Comparison of ENCODE assay signal across 1 fruit fly cellular context in the genomic region with DNA sequence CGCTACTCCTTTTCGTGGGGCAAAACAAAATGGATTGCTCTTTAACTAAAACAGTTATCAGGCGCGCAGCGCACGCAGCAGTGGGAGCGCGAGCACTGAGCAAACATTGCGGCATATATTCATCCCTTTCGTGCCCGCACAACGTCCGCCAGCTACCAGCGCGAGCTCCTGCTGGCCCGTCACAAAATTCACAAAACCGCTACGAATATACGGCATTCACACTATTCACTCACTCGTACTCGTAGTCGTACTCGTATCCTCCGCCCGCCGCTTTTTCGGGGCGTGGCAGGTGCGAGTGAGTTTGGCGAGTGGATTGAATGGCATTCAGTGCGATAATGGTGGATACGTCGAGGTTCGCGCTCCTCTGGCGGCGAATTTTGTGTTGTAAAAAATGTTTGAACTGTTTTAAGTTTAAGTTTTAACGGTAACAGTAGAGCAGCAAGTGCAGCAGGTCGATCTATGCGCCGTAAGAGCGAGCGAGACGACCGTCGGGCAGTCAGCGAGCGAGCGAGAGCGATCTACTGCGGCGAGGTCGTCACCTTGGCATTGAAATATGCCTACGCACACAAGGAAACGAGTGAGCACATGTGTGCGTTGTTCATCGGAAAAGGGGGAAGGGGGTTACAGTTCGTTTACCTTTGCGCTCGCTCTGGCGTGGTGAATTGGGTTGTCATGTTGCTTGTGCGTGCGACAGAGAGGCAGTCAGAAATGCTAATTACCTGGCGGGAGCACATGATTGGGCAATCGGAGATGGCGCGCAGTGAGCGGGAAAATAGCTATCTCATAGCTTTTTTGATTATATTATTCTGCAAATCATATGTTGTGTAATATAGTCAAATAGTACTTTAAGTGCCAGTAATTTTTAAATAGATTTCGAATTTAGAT.
A peak's percentile ranks its signal among the peaks of the same experiment; 100 is the strongest.
TF ChIP-seq lines count a peak whose summit lies in the region.

No protein-coding gene starts in this region.

TF ChIP-seq in whole organism, embryonic, 481 proteins besides CTCF, POLR2A, EP300 and RAD21 (continued from another document and continues in another):
- peak; percentile 69 for TF ChIP-seq chn (GFP tag; optimal IDR thresholded peaks at IDR 0.05; lab: Kevin White, UChicago)
- no peak for TF ChIP-seq Bgb (GFP tag; IDR thresholded peaks at IDR 0.05; lab: Robert Waterston, UW; ENCODE audit: partially characterized antibody)
- no peak for TF ChIP-seq knrl (GFP tag; IDR thresholded peaks at IDR 0.05; lab: Robert Waterston, UW; ENCODE audit: partially characterized antibody)
- peak; percentile 14 for TF ChIP-seq CG11723 (GFP tag; optimal IDR thresholded peaks at IDR 0.05; lab: Kevin White, UChicago)
- peak in 1 of 2 experiments; percentile 94 for TF ChIP-seq Eip74EF (GFP tag; optimal IDR thresholded peaks at IDR 0.05; lab: Kevin White, UChicago)
- TF ChIP-seq chinmo (GFP tag; IDR thresholded peaks at IDR 0.05; lab: Robert Waterston, UW; ENCODE audit: partially characterized antibody) = no peak
- TF ChIP-seq CG32532 (GFP tag; IDR thresholded peaks at IDR 0.05; lab: Robert Waterston, UW) = no peak
- TF ChIP-seq CG3281 (GFP tag; optimal IDR thresholded peaks at IDR 0.05; lab: Kevin White, UChicago) = peak; percentile 72
- TF ChIP-seq fru (optimal IDR thresholded peaks at IDR 0.05; lab: Kevin White, UChicago) = peak; percentile 10
- no peak for TF ChIP-seq CG6689 (GFP tag; IDR thresholded peaks at IDR 0.05; lab: Robert Waterston, UW)
- TF ChIP-seq CG31224 (GFP tag; IDR thresholded peaks at IDR 0.05; lab: Robert Waterston, UW) = no peak
- no peak for TF ChIP-seq peb (GFP tag; IDR thresholded peaks at IDR 0.05; lab: Robert Waterston, UW)
- no peak for TF ChIP-seq CG10959 (GFP tag; IDR thresholded peaks at IDR 0.05; lab: Robert Waterston, UW)
- TF ChIP-seq CG2712 (tag; optimal IDR thresholded peaks at IDR 0.05; lab: Kevin White, UChicago) = peak; percentile 69
- peak; percentile 73 for TF ChIP-seq CG18599 (GFP tag; optimal IDR thresholded peaks at IDR 0.05; lab: Kevin White, UChicago)
- peak; percentile 63 for TF ChIP-seq nmo (GFP tag; optimal IDR thresholded peaks at IDR 0.05; lab: Kevin White, UChicago)
- no peak for TF ChIP-seq B-H1 (GFP tag; IDR thresholded peaks at IDR 0.05; lab: Robert Waterston, UW)
- TF ChIP-seq sim (GFP tag; IDR thresholded peaks at IDR 0.05; lab: Robert Waterston, UW) = no peak
- no peak for TF ChIP-seq inv (GFP tag; IDR thresholded peaks at IDR 0.05; lab: Robert Waterston, UW; ENCODE audit: partially characterized antibody)
- no peak for TF ChIP-seq fd102C (GFP tag; optimal IDR thresholded peaks at IDR 0.05; lab: Kevin White, UChicago)
- TF ChIP-seq Chrac-16 (GFP tag; optimal IDR thresholded peaks at IDR 0.05; lab: Kevin White, UChicago) = peak; percentile 37
- TF ChIP-seq z (GFP tag; IDR thresholded peaks at IDR 0.05; lab: Robert Waterston, UW) = no peak
- peak; percentile 52 for TF ChIP-seq CG1603 (tag; optimal IDR thresholded peaks at IDR 0.05; lab: Kevin White, UChicago)
- TF ChIP-seq Lim3 (GFP tag; IDR thresholded peaks at IDR 0.05; lab: Robert Waterston, UW) = no peak
- no peak for TF ChIP-seq ems (GFP tag; optimal IDR thresholded peaks at IDR 0.05; lab: Kevin White, UChicago)
- TF ChIP-seq Myb (GFP tag; optimal IDR thresholded peaks at IDR 0.05; lab: Kevin White, UChicago) = peak; percentile 32
- TF ChIP-seq Sox100B (GFP tag; optimal IDR thresholded peaks at IDR 0.05; lab: Kevin White, UChicago) = peak; percentile 38
- peak in 1 of 2 experiments; percentile 61 for TF ChIP-seq tll (GFP tag; optimal IDR thresholded peaks at IDR 0.05; lab: Kevin White, UChicago)
- no peak for TF ChIP-seq ken (GFP tag; IDR thresholded peaks at IDR 0.05; lab: Robert Waterston, UW)
- TF ChIP-seq Hr51 (GFP tag; optimal IDR thresholded peaks at IDR 0.05; lab: Kevin White, UChicago) = peak in 1 of 2 experiments; percentile 59
- no peak for TF ChIP-seq br (optimal IDR thresholded peaks at IDR 0.05; lab: Kevin White, UChicago)
- no peak for TF ChIP-seq sisA (GFP tag; IDR thresholded peaks at IDR 0.05; lab: Robert Waterston, UW)
- peak; percentile 30 for TF ChIP-seq CG6813 (GFP tag; optimal IDR thresholded peaks at IDR 0.05; lab: Kevin White, UChicago)
- TF ChIP-seq hbn (GFP tag; IDR thresholded peaks at IDR 0.05; lab: Robert Waterston, UW; ENCODE audit: partially characterized antibody) = no peak
- TF ChIP-seq lbe (GFP tag; optimal IDR thresholded peaks at IDR 0.05; lab: Kevin White, UChicago) = peak; percentile 54
- peak; percentile 86 for TF ChIP-seq HmgZ (tag; optimal IDR thresholded peaks at IDR 0.05; lab: Kevin White, UChicago)
- TF ChIP-seq Doc3 (GFP tag; IDR thresholded peaks at IDR 0.05; lab: Robert Waterston, UW; ENCODE audit: partially characterized antibody) = no peak
- TF ChIP-seq Opbp (GFP tag; IDR thresholded peaks at IDR 0.05; lab: Robert Waterston, UW; ENCODE audit: partially characterized antibody) = no peak
- no peak for TF ChIP-seq CG14667 (GFP tag; IDR thresholded peaks at IDR 0.05; lab: Robert Waterston, UW)
- TF ChIP-seq slou (GFP tag; optimal IDR thresholded peaks at IDR 0.05; lab: Kevin White, UChicago) = peak; percentile 61
- TF ChIP-seq chif (GFP tag; optimal IDR thresholded peaks at IDR 0.05; lab: Kevin White, UChicago) = peak; percentile 9 to 10
- peak; percentile 47 for TF ChIP-seq CG12744 (GFP tag; optimal IDR thresholded peaks at IDR 0.05; lab: Kevin White, UChicago)
- peak; percentile 64 for TF ChIP-seq CG15269 (tag; optimal IDR thresholded peaks at IDR 0.05; lab: Kevin White, UChicago)
- TF ChIP-seq CG12391 (tag; optimal IDR thresholded peaks at IDR 0.05; lab: Kevin White, UChicago) = peak; percentile 65
- TF ChIP-seq Atf3 (GFP tag; optimal IDR thresholded peaks at IDR 0.05; lab: Kevin White, UChicago) = no peak
- TF ChIP-seq Doc2 (GFP tag; IDR thresholded peaks at IDR 0.05; lab: Robert Waterston, UW) = no peak
- TF ChIP-seq sob (GFP tag; IDR thresholded peaks at IDR 0.05; lab: Robert Waterston, UW) = no peak
- TF ChIP-seq tin (GFP tag; optimal IDR thresholded peaks at IDR 0.05; lab: Kevin White, UChicago) = peak; percentile 24
- no peak for TF ChIP-seq Dfd (GFP tag; optimal IDR thresholded peaks at IDR 0.05; lab: Kevin White, UChicago)
- peak; percentile 3 for TF ChIP-seq CG17385 (GFP tag; optimal IDR thresholded peaks at IDR 0.05; lab: Kevin White, UChicago)
- TF ChIP-seq CG43689 (GFP tag; IDR thresholded peaks at IDR 0.05; lab: Robert Waterston, UW) = no peak
- no peak for TF ChIP-seq CG9876 (GFP tag; optimal IDR thresholded peaks at IDR 0.05; lab: Kevin White, UChicago)
- no peak for TF ChIP-seq Hr39 (optimal IDR thresholded peaks at IDR 0.05; lab: Kevin White, UChicago)
- peak; percentile 99 for TF ChIP-seq twi (tag; optimal IDR thresholded peaks at IDR 0.05; lab: Kevin White, UChicago)
- TF ChIP-seq usp (GFP tag; optimal IDR thresholded peaks at IDR 0.05; lab: Kevin White, UChicago) = peak; percentile 22
- peak in 1 of 2 experiments; percentile 28 for TF ChIP-seq dpn (GFP tag; optimal IDR thresholded peaks at IDR 0.05; lab: Kevin White, UChicago)
- peak; percentile 69 for TF ChIP-seq CG10209 (GFP tag; optimal IDR thresholded peaks at IDR 0.05; lab: Kevin White, UChicago)
- TF ChIP-seq CG10462 (GFP tag; optimal IDR thresholded peaks at IDR 0.05; lab: Kevin White, UChicago) = no peak
- TF ChIP-seq mld (GFP tag; IDR thresholded peaks at IDR 0.05; lab: Robert Waterston, UW; ENCODE audit: partially characterized antibody) = no peak
- TF ChIP-seq Dad (GFP tag; optimal IDR thresholded peaks at IDR 0.05; lab: Kevin White, UChicago) = peak; percentile 9
- TF ChIP-seq CG7786 (GFP tag; optimal IDR thresholded peaks at IDR 0.05; lab: Kevin White, UChicago) = peak; percentile 27
- TF ChIP-seq dmrt11E (tag; optimal IDR thresholded peaks at IDR 0.05; lab: Kevin White, UChicago) = peak; percentile 67
- no peak for TF ChIP-seq hb (GFP tag; IDR thresholded peaks at IDR 0.05; lab: Robert Waterston, UW; ENCODE audit: partially characterized antibody)
- peak; percentile 55 for TF ChIP-seq Jarid2 (GFP tag; optimal IDR thresholded peaks at IDR 0.05; lab: Kevin White, UChicago)
- no peak for TF ChIP-seq CG5953 (GFP tag; IDR thresholded peaks at IDR 0.05; lab: Robert Waterston, UW)
- TF ChIP-seq Hmr (GFP tag; optimal IDR thresholded peaks at IDR 0.05; lab: Kevin White, UChicago) = peak; percentile 85
- no peak for TF ChIP-seq CG3726 (GFP tag; IDR thresholded peaks at IDR 0.05; lab: Robert Waterston, UW)
- peak; percentile 32 for TF ChIP-seq p53 (GFP tag; optimal IDR thresholded peaks at IDR 0.05; lab: Kevin White, UChicago)
- peak; percentile 97 for TF ChIP-seq CG1832 (GFP tag; optimal IDR thresholded peaks at IDR 0.05; lab: Kevin White, UChicago)
- TF ChIP-seq CG8359 (GFP tag; optimal IDR thresholded peaks at IDR 0.05; lab: Kevin White, UChicago; ENCODE audit: borderline replicate concordance) = peak; percentile 13
- TF ChIP-seq Side (GFP tag; optimal IDR thresholded peaks at IDR 0.05; lab: Kevin White, UChicago) = peak; percentile 59
- TF ChIP-seq CG10366 (GFP tag; IDR thresholded peaks at IDR 0.05; lab: Robert Waterston, UW) = no peak
- TF ChIP-seq dysf (GFP tag; IDR thresholded peaks at IDR 0.05; lab: Robert Waterston, UW) = no peak
- TF ChIP-seq CG14441 (GFP tag; IDR thresholded peaks at IDR 0.05; lab: Robert Waterston, UW) = no peak
- peak; percentile 51 for TF ChIP-seq CG4820 (GFP tag; optimal IDR thresholded peaks at IDR 0.05; lab: Kevin White, UChicago)
- no peak for TF ChIP-seq al (GFP tag; IDR thresholded peaks at IDR 0.05; lab: Robert Waterston, UW)
- peak; percentile 64 for TF ChIP-seq exex (tag; optimal IDR thresholded peaks at IDR 0.05; lab: Kevin White, UChicago)
- TF ChIP-seq Poxn (GFP tag; IDR thresholded peaks at IDR 0.05; lab: Robert Waterston, UW) = no peak
- peak; percentile 20 for TF ChIP-seq CG1792 (GFP tag; optimal IDR thresholded peaks at IDR 0.05; lab: Kevin White, UChicago)
- TF ChIP-seq lilli (GFP tag; optimal IDR thresholded peaks at IDR 0.05; lab: Kevin White, UChicago) = peak; percentile 59
- TF ChIP-seq fd3F (GFP tag; optimal IDR thresholded peaks at IDR 0.05; lab: Kevin White, UChicago) = peak; percentile 9
- no peak for TF ChIP-seq zf30C (GFP tag; optimal IDR thresholded peaks at IDR 0.05; lab: Kevin White, UChicago)
- TF ChIP-seq CG13123 (GFP tag; optimal IDR thresholded peaks at IDR 0.05; lab: Kevin White, UChicago) = peak; percentile 1
- TF ChIP-seq Stat92E (GFP tag; optimal IDR thresholded peaks at IDR 0.05; lab: Kevin White, UChicago) = peak in 1 of 3 experiments; percentile 97
- TF ChIP-seq CG4854 (GFP tag; optimal IDR thresholded peaks at IDR 0.05; lab: Kevin White, UChicago) = no peak
- no peak for TF ChIP-seq CG9609 (GFP tag; optimal IDR thresholded peaks at IDR 0.05; lab: Kevin White, UChicago)
- peak; percentile 97 for TF ChIP-seq sd (tag; optimal IDR thresholded peaks at IDR 0.05; lab: Kevin White, UChicago)
- TF ChIP-seq gfzf (GFP tag; optimal IDR thresholded peaks at IDR 0.05; lab: Kevin White, UChicago) = no peak
- no peak for TF ChIP-seq slp2 (GFP tag; optimal IDR thresholded peaks at IDR 0.05; lab: Kevin White, UChicago)
- peak; percentile 11 for TF ChIP-seq vfl (GFP tag; optimal IDR thresholded peaks at IDR 0.05; lab: Kevin White, UChicago)
- no peak for TF ChIP-seq CG17568 (GFP tag; optimal IDR thresholded peaks at IDR 0.05; lab: Kevin White, UChicago)
- TF ChIP-seq dmrt99B (tag; optimal IDR thresholded peaks at IDR 0.05; lab: Kevin White, UChicago) = peak; percentile 37
- TF ChIP-seq CG16779 (GFP tag; IDR thresholded peaks at IDR 0.05; lab: Robert Waterston, UW) = no peak
- no peak for TF ChIP-seq Hmx (GFP tag; optimal IDR thresholded peaks at IDR 0.05; lab: Kevin White, UChicago)
- TF ChIP-seq sqz (GFP tag; optimal IDR thresholded peaks at IDR 0.05; lab: Kevin White, UChicago) = peak; percentile 83
- peak; percentile 29 for TF ChIP-seq CG4707 (GFP tag; optimal IDR thresholded peaks at IDR 0.05; lab: Kevin White, UChicago)
- no peak for TF ChIP-seq CG17802 (tag; optimal IDR thresholded peaks at IDR 0.05; lab: Kevin White, UChicago)
- peak; percentile 86 for TF ChIP-seq sens (GFP tag; lab: Kevin White, UChicago)
- TF ChIP-seq Spps (tag; optimal IDR thresholded peaks at IDR 0.05; lab: Kevin White, UChicago) = peak; percentile 25
- TF ChIP-seq CG31441 (GFP tag; IDR thresholded peaks at IDR 0.05; lab: Robert Waterston, UW) = no peak
- TF ChIP-seq E2f1 (GFP tag; IDR thresholded peaks at IDR 0.05; lab: Robert Waterston, UW) = no peak
- no peak for TF ChIP-seq oc (tag; optimal IDR thresholded peaks at IDR 0.05; lab: Kevin White, UChicago)
- no peak for TF ChIP-seq Rfx (GFP tag; IDR thresholded peaks at IDR 0.05; lab: Robert Waterston, UW)
- TF ChIP-seq CG12659 (GFP tag; optimal IDR thresholded peaks at IDR 0.05; lab: Kevin White, UChicago) = peak; percentile 55
- peak; percentile 92 for TF ChIP-seq Deaf1 (tag; optimal IDR thresholded peaks at IDR 0.05; lab: Kevin White, UChicago)
- no peak for TF ChIP-seq btn (GFP tag; optimal IDR thresholded peaks at IDR 0.05; lab: Kevin White, UChicago)
- no peak for TF ChIP-seq MESR4 (GFP tag; optimal IDR thresholded peaks at IDR 0.05; lab: Kevin White, UChicago)
- no peak for TF ChIP-seq CG31388 (GFP tag; optimal IDR thresholded peaks at IDR 0.05; lab: Kevin White, UChicago)
- TF ChIP-seq run (tag; optimal IDR thresholded peaks at IDR 0.05; lab: Kevin White, UChicago) = no peak
- peak; percentile 70 for TF ChIP-seq Max (GFP tag; optimal IDR thresholded peaks at IDR 0.05; lab: Kevin White, UChicago)
- TF ChIP-seq CG15696 (tag; optimal IDR thresholded peaks at IDR 0.05; lab: Kevin White, UChicago) = peak; percentile 24
- no peak for TF ChIP-seq bab2 (GFP tag; optimal IDR thresholded peaks at IDR 0.05; lab: Kevin White, UChicago)
- TF ChIP-seq Atf-2 (GFP tag; optimal IDR thresholded peaks at IDR 0.05; lab: Kevin White, UChicago) = no peak
- TF ChIP-seq kay (GFP tag; optimal IDR thresholded peaks at IDR 0.05; lab: Kevin White, UChicago) = no peak
- TF ChIP-seq CG10274 (GFP tag; optimal IDR thresholded peaks at IDR 0.05; lab: Kevin White, UChicago) = no peak
- TF ChIP-seq CG14860 (GFP tag; IDR thresholded peaks at IDR 0.05; lab: Robert Waterston, UW; ENCODE audit: partially characterized antibody) = no peak
- TF ChIP-seq abd-A (tag; optimal IDR thresholded peaks at IDR 0.05; lab: Kevin White, UChicago) = peak; percentile 98
- no peak for TF ChIP-seq CG4360 (GFP tag; IDR thresholded peaks at IDR 0.05; lab: Robert Waterston, UW)
- TF ChIP-seq nerfin-2 (GFP tag; IDR thresholded peaks at IDR 0.05; lab: Robert Waterston, UW; ENCODE audit: partially characterized antibody) = no peak
- no peak for TF ChIP-seq Camta (GFP tag; optimal IDR thresholded peaks at IDR 0.05; lab: Kevin White, UChicago)
- peak; percentile 87 for TF ChIP-seq CG15479 (GFP tag; optimal IDR thresholded peaks at IDR 0.05; lab: Kevin White, UChicago)
- TF ChIP-seq Ets97D (GFP tag; optimal IDR thresholded peaks at IDR 0.05; lab: Kevin White, UChicago) = no peak
- peak; percentile 70 for TF ChIP-seq CG2120 (GFP tag; optimal IDR thresholded peaks at IDR 0.05; lab: Kevin White, UChicago)
